Worm (Caenorhabditis elegans): Measurements from ENCODE around the gene otub-1.
"Not testable (repeated sequence)": the region's sequence is repeated elsewhere in the genome, so short reads cannot be mapped to it uniquely, and the experiment has no call there.

- not testable (repeated sequence) for TF ChIP-seq ama-1 (optimal IDR thresholded peaks at IDR 0.05); B0310.2 (tag; optimal IDR thresholded peaks at IDR 0.05); flt-1 (GFP tag; IDR thresholded peaks at IDR 0.05); ceh-36 (tag; optimal IDR thresholded peaks at IDR 0.05); tra-4 (tag; optimal IDR thresholded peaks at IDR 0.05); hmbx-1 (tag; optimal IDR thresholded peaks at IDR 0.05); F13C5.2 (tag; optimal IDR thresholded peaks at IDR 0.05); tbx-37 (GFP tag; conservative IDR thresholded peaks at IDR 0.05); hmg-4 (GFP tag; optimal IDR thresholded peaks at IDR 0.05); pes-1 (GFP tag; IDR thresholded peaks at IDR 0.05); aly-1 (tag; optimal IDR thresholded peaks at IDR 0.05)
Measured at ce11 chrV:15105893-15106598, 39.9 kb downstream of the otub-1 start, which contains the start of gene C01G10.14.

Measured in whole organism, early embryonic.